Worm (Caenorhabditis elegans) whole organism, L1 larva: ENCODE measurements around the gene T04A8.8.
A peak's percentile ranks its signal among the peaks of the same experiment; 100 is the strongest.

Experiments used
- C04F5.9 ChIP-seq: sonication (generic microtip); optimal IDR thresholded peaks from 2 replicates; lab custom pipeline; 2016; ENCODE audit warnings: missing genetic modification characterization, missing compliant biosample characterization
- C34B4.2 ChIP-seq: sonication (generic microtip); optimal IDR thresholded peaks from 2 replicates; lab custom pipeline; 2017; ENCODE audit warnings: mild to moderate bottlenecking, missing genetic modification characterization, missing compliant biosample characterization
- aha-1 ChIP-seq: fragments of 150-350 bp; optimal IDR thresholded peaks from 2 replicates; lab custom pipeline; 2014; ENCODE audit warnings: missing biosample characterization, missing genetic modification characterization
- ama-1 ChIP-seq: fragments of 150-350 bp; optimal IDR thresholded peaks from 2 replicates; lab custom pipeline; 2014
- ceh-63 ChIP-seq: fragments of 200-800 bp; sonication (Bioruptor generic); optimal IDR thresholded peaks from 2 replicates; lab custom pipeline; 2018; ENCODE audit warnings: mild to moderate bottlenecking, missing genetic modification characterization, missing compliant biosample characterization
- ceh-8 ChIP-seq: fragments of 200-800 bp; sonication (Bioruptor generic); optimal IDR thresholded peaks from 2 replicates; lab custom pipeline; 2018; ENCODE audit warnings: mild to moderate bottlenecking, missing genetic modification characterization, moderate library complexity, missing compliant biosample characterization
- ceh-90 ChIP-seq: sonication (generic microtip); optimal IDR thresholded peaks from 2 replicates; lab custom pipeline; 2016; ENCODE audit warnings: missing genetic modification characterization, missing compliant biosample characterization
- efl-1 ChIP-seq, 4 experiments: fragments of 150-350 bp; optimal IDR thresholded peaks in 3 of 4; peaks in 1 of 4; 1 replicate in 1 of 4; 2 replicates in 3 of 4; lab custom pipeline; 2014; ENCODE audit warnings: missing biosample characterization in 2 of 4, missing genetic modification characterization in 2 of 4, missing genetic modification reagents in 2 of 4
- egl-13 ChIP-seq: sonication (generic microtip); optimal IDR thresholded peaks from 2 replicates; lab custom pipeline; 2016; ENCODE audit warnings: missing genotype, missing genetic modification reagents, missing genetic modification characterization, missing compliant biosample characterization
- egl-27 ChIP-seq, 2 experiments: fragments of 150-350 bp in 1 of 2; sonication (generic microtip); optimal IDR thresholded peaks; 3 replicates each; lab custom pipeline; 2017 to 2018; ENCODE audit warnings: missing biosample characterization in 2 of 2, missing genetic modification characterization in 2 of 2, missing genetic modification reagents in 2 of 2
- elt-2 ChIP-seq: sonication (generic microtip); optimal IDR thresholded peaks from 2 replicates; lab custom pipeline; 2016; ENCODE audit warnings: missing genetic modification characterization, mild to moderate bottlenecking, inconsistent platforms, missing compliant biosample characterization, missing genetic modification reagents
- elt-3 ChIP-seq, 6 experiments: fragments of 150-350 bp in 1 of 6; sonication (generic microtip); optimal IDR thresholded peaks; 2 replicates each; lab custom pipeline; 2017 to 2018; ENCODE audit warnings: missing biosample characterization in 6 of 6, missing genetic modification characterization in 6 of 6, inconsistent platforms in 1 of 6
- ets-5 ChIP-seq: fragments of 200-800 bp; sonication (Bioruptor generic); IDR thresholded peaks from 2 replicates; pipeline ENCODE4 v1.3.6; 2022; ENCODE audit warnings: missing genetic modification characterization, missing compliant biosample characterization
- grh-1 ChIP-seq: fragments of 200-800 bp; sonication (Bioruptor generic); IDR thresholded peaks from 2 replicates; pipeline ENCODE4 v1.3.6; 2022; ENCODE audit warnings: missing genetic modification reagents, missing genetic modification characterization, missing compliant biosample characterization
- hlh-17 ChIP-seq: fragments of 200-800 bp; sonication (Bioruptor generic); optimal IDR thresholded peaks from 2 replicates; lab custom pipeline; 2018; ENCODE audit warnings: missing genetic modification characterization, mild to moderate bottlenecking, missing compliant biosample characterization, moderate library complexity, borderline replicate concordance
- hpl-2 ChIP-seq: fragments of 150-350 bp; optimal IDR thresholded peaks from 2 replicates; lab custom pipeline; 2014; ENCODE audit warnings: missing biosample characterization, missing genetic modification reagents, missing genetic modification characterization
- isw-1 ChIP-seq: fragments of 200-800 bp; sonication (Bioruptor generic); IDR thresholded peaks from 2 replicates; pipeline ENCODE4 v1.3.6; 2022; ENCODE audit warnings: missing genetic modification characterization, missing compliant biosample characterization
- lin-13 ChIP-seq: fragments of 150-350 bp; optimal IDR thresholded peaks from 2 replicates; lab custom pipeline; 2014; ENCODE audit warnings: missing biosample characterization, missing genetic modification reagents, missing genetic modification characterization
- lin-15B ChIP-seq: fragments of 150-350 bp; sonication (generic microtip); optimal IDR thresholded peaks from 3 replicates; lab custom pipeline; 2014; ENCODE audit warnings: missing biosample characterization, missing genetic modification characterization
- nhr-12 ChIP-seq: sonication (generic microtip); optimal IDR thresholded peaks from 2 replicates; lab custom pipeline; 2017; ENCODE audit warnings: missing biosample characterization, missing genetic modification characterization
- nhr-237 ChIP-seq: fragments of 150-350 bp; optimal IDR thresholded peaks from 2 replicates; lab custom pipeline; 2014; ENCODE audit warnings: missing biosample characterization, missing genetic modification characterization
- nhr-71 ChIP-seq: sonication (generic microtip); optimal IDR thresholded peaks from 2 replicates; lab custom pipeline; 2016; ENCODE audit warnings: mild to moderate bottlenecking, missing genetic modification characterization, moderate library complexity, missing compliant biosample characterization
- nhr-76 ChIP-seq: sonication (generic microtip); optimal IDR thresholded peaks from 2 replicates; lab custom pipeline; 2017; ENCODE audit warnings: missing biosample characterization, missing genetic modification characterization
- nhr-77 ChIP-seq: fragments of 150-350 bp; optimal IDR thresholded peaks from 2 replicates; lab custom pipeline; 2014; ENCODE audit warnings: missing biosample characterization, missing genetic modification characterization
- nhr-85 ChIP-seq: sonication (generic microtip); peaks from one replicate; lab custom pipeline; 2016; ENCODE audit warnings: missing genetic modification characterization, inconsistent platforms, missing compliant biosample characterization
- nhr-90 ChIP-seq: sonication (generic microtip); optimal IDR thresholded peaks from 2 replicates; lab custom pipeline; 2016; ENCODE audit warnings: mild to moderate bottlenecking, missing genetic modification characterization, missing compliant biosample characterization; ENCODE audit not compliant: poor library complexity
- pqm-1 ChIP-seq: sonication (generic microtip); optimal IDR thresholded peaks from 3 replicates; lab custom pipeline; 2017; ENCODE audit warnings: missing biosample characterization, missing genetic modification characterization
- skn-1 ChIP-seq: fragments of 150-350 bp; optimal IDR thresholded peaks from 2 replicates; lab custom pipeline; 2014; ENCODE audit warnings: missing biosample characterization, missing genetic modification characterization
- snpc-4 ChIP-seq: fragments of 150-350 bp; optimal IDR thresholded peaks from 2 replicates; lab custom pipeline; 2014; ENCODE audit warnings: missing biosample characterization, missing genetic modification characterization
- snu-23 ChIP-seq: sonication (generic microtip); optimal IDR thresholded peaks from 2 replicates; lab custom pipeline; 2016; ENCODE audit warnings: missing genetic modification characterization, missing compliant biosample characterization
- sptf-1 ChIP-seq: fragments of 150-350 bp; optimal IDR thresholded peaks from 2 replicates; lab custom pipeline; 2014; ENCODE audit warnings: missing biosample characterization, missing genetic modification characterization
- sup-37 ChIP-seq: fragments of 200-800 bp; sonication (Bioruptor generic); optimal IDR thresholded peaks from 2 replicates; lab custom pipeline; 2018; ENCODE audit warnings: mild to moderate bottlenecking, missing genetic modification characterization, missing compliant biosample characterization
- swsn-7 ChIP-seq: sonication (generic microtip); optimal IDR thresholded peaks from 2 replicates; lab custom pipeline; 2016; ENCODE audit warnings: missing genetic modification characterization, missing compliant biosample characterization
- unc-30 ChIP-seq: sonication (generic microtip); optimal IDR thresholded peaks from 2 replicates; lab custom pipeline; 2017; ENCODE audit warnings: missing biosample characterization, missing genetic modification characterization
- unc-62 ChIP-seq: fragments of 150-350 bp; optimal IDR thresholded peaks from 2 replicates; lab custom pipeline; 2014; ENCODE audit warnings: missing biosample characterization, missing genetic modification reagents, missing genetic modification characterization
- unc-86 ChIP-seq: sonication (generic microtip); optimal IDR thresholded peaks from 2 replicates; lab custom pipeline; 2016; ENCODE audit warnings: missing genetic modification characterization, missing compliant biosample characterization
- unc-98 ChIP-seq: fragments of 200-800 bp; sonication (Bioruptor generic); IDR thresholded peaks from 2 replicates; pipeline ENCODE4 v1.3.6; 2022; ENCODE audit warnings: missing genetic modification characterization, missing compliant biosample characterization
- vab-15 ChIP-seq: sonication (generic microtip); optimal IDR thresholded peaks from 2 replicates; lab custom pipeline; 2017; ENCODE audit warnings: missing genotype, mild to moderate bottlenecking, missing genetic modification characterization, missing compliant biosample characterization
- xbp-1 ChIP-seq: sonication (generic microtip); optimal IDR thresholded peaks from 2 replicates; lab custom pipeline; 2016; ENCODE audit warnings: missing genetic modification characterization, missing compliant biosample characterization
- zip-4 ChIP-seq: fragments of 200-800 bp; sonication (Bioruptor generic); optimal IDR thresholded peaks from 2 replicates; lab custom pipeline; 2018; ENCODE audit warnings: mild to moderate bottlenecking, missing genetic modification characterization, moderate library complexity, missing compliant biosample characterization
- ztf-11 ChIP-seq, 2 experiments: sonication (generic microtip); optimal IDR thresholded peaks; 2 replicates each; lab custom pipeline; 2016 to 2017; ENCODE audit warnings: missing genetic modification characterization in 2 of 2, missing biosample characterization in 1 of 2, missing compliant biosample characterization in 1 of 2
- ztf-4 ChIP-seq: fragments of 150-350 bp; optimal IDR thresholded peaks from 2 replicates; lab custom pipeline; 2014; ENCODE audit warnings: missing biosample characterization, missing genetic modification characterization

T04A8.8 gene

DNA sequence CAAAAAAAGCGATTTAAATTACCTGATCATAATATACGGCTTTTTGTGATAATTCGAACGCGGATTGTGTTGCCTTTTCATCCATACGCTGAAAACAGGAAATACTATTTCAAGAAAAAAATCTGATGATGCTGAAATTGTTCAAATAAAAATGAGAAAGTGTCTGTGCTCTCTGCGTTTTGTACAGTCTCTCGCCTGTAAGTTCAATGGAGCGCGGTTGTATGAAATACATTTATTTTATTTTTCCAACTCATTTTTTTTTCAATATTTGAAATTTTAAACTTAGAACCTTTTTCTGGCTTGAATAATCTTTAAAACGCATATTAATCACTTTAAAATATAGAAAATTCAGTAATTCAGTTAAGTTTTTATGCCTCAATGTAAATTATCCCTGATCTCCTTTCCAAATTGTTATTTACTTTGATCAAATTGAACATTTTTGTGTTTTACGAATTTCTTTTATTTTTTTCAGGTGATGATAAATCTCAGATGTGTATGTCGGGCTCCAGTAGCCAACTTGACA is 10.2 kb downstream of the T04A8.8 start, which contains the start of the genes clp-2 and mrpl-16 (continued):
- TF ChIP-seq sup-37 (GFP tag; lab: Kevin White, UChicago) (no peak), nhr-237 (tag; lab: Kevin White, UChicago) (no peak), ceh-8 (no peak), egl-27 (tag; optimal IDR thresholded peaks at IDR 0.05; lab: Kevin White, UChicago) (no peak), unc-86 (tag; lab: Kevin White, UChicago) (no peak), unc-30 (tag; lab: Kevin White, UChicago) (no peak), snpc-4 (tag; lab: Kevin White, UChicago) (no peak), nhr-71 (peak; percentile 34), unc-62 (GFP tag; lab: Kevin White, UChicago) (no peak), C04F5.9 (tag; lab: Kevin White, UChicago) (no peak), swsn-7 (tag; lab: Kevin White, UChicago) (peak; percentile 24), vab-15 (no peak), nhr-85 (no peak), zip-4 (GFP tag; lab: Kevin White, UChicago) (no peak)

ce11 chrIII:4705207-4705606 is 11.4 kb downstream of the T04A8.8 start, which contains the start of gene pgap-2:
TSS of gene pgap-2 (plus strand) at chrIII:4705507.
- TF ChIP-seq hlh-17 (GFP tag; lab: Kevin White, UChicago) (no peak), elt-2 (tag; lab: Kevin White, UChicago) (no peak), grh-1 (GFP tag; lab: Robert Waterston, UW) (no peak), hpl-2 (no peak), ceh-90 (no peak), skn-1 (tag; lab: Kevin White, UChicago) (no peak), nhr-85 (no peak), ceh-63 (no peak), ama-1 (no peak), isw-1 (GFP tag; lab: Robert Waterston, UW) (no peak), unc-98 (no peak), sptf-1 (no peak)

- no peak for TF ChIP-seq unc-86 (tag; lab: Kevin White, UChicago)
- no peak for TF ChIP-seq efl-1 (optimal IDR thresholded peaks at IDR 0.05; lab: Kevin White, UChicago)
- peak in 1 of 2 experiments; percentile 2 for TF ChIP-seq efl-1 (GFP tag; optimal IDR thresholded peaks at IDR 0.05 in 1 of 2; lab: Kevin White, UChicago)
- TF ChIP-seq ztf-11 (tag; optimal IDR thresholded peaks at IDR 0.05; lab: Kevin White, UChicago): no peak
- TF ChIP-seq egl-13 (tag; lab: Kevin White, UChicago): no peak
Observed at ce11 chrIII:4706678-4707077, 12.9 kb downstream of the T04A8.8 start, which contains the start of gene T04A8.13. TSS of gene T04A8.13 (plus strand) at chrIII:4706978.

DNA sequence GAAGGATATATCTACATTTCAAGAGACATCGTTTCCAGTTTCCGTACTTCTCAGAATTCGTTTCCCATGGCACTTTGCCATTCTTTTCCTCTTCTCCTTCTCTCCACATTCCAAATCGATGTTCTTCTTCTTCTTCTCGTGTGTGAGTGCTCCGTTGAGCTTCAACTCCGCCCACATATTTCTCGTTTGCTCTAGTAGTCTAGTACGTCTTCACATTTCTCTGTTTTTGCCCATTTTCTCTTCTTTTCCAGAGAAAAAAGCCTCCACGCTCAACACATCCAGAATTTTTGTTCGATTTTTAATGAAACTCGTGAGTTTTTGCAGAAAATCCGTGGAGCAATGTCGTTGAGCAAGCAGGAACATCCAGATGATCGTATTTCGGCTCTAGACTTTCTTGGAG is 15.1 kb downstream of the T04A8.8 start, which contains the start of gene T04A8.18:
Gene T04A8.18 (plus strand): TSS at position 301 of the 400 bp plus-strand sequence.
- TF ChIP-seq unc-62 (GFP tag; lab: Kevin White, UChicago): no peak
- TF ChIP-seq, all 84 proteins: peak for 0

DNA sequence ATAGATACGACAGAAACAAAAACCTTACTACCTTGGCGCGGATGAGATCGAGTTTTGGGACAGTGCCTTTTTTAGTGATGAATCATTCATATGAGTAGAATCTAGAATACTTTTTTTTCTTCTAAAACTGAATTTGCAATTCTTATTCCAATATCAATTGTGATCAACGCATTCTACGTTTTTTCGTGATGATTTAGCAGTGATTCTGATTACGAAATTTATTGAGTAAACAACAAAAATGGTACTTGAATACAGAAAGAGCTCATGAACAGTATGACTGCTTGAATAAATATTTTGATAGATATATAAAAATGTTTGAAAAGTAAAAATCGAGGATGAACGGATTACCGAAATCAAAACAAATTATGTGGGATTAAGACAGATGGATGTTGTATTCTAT is 21.3 kb downstream of the T04A8.8 start, which contains the start of gene him-18:
Gene him-18 (minus strand): TSS at position 101 of the 400 bp plus-strand sequence.
- TF ChIP-seq ets-5 (GFP tag; lab: Robert Waterston, UW): no peak
- TF ChIP-seq pqm-1 (tag; lab: Kevin White, UChicago): no peak

- peak; percentile 61 for TF ChIP-seq swsn-7 (tag; lab: Kevin White, UChicago)
- TF ChIP-seq nhr-76 (tag; lab: Kevin White, UChicago): no peak
- TF ChIP-seq snu-23 (GFP tag; lab: Kevin White, UChicago): peak; percentile 77
- peak; percentile 72 for TF ChIP-seq xbp-1 (tag; lab: Kevin White, UChicago)
- TF ChIP-seq ceh-63: no peak
- TF ChIP-seq elt-3 (tag; optimal IDR thresholded peaks at IDR 0.05; lab: Kevin White, UChicago): peak in 1 of 6 experiments; percentile 38
- peak; percentile 62 for TF ChIP-seq lin-13 (GFP tag; lab: Kevin White, UChicago)
- no peak for TF ChIP-seq nhr-237 (tag; lab: Kevin White, UChicago)
- no peak for TF ChIP-seq ztf-4 (tag; lab: Kevin White, UChicago)
- TF ChIP-seq aha-1 (tag; lab: Kevin White, UChicago): no peak
- TF ChIP-seq nhr-90 (tag; lab: Kevin White, UChicago): peak; percentile 54
- TF ChIP-seq nhr-12 (tag; lab: Kevin White, UChicago): no peak
- no peak for TF ChIP-seq C34B4.2 (tag; lab: Kevin White, UChicago)
- peak; percentile 74 for TF ChIP-seq lin-15B (tag; lab: Kevin White, UChicago)
- peak; percentile 28 for TF ChIP-seq nhr-77 (tag; lab: Kevin White, UChicago)
- TF ChIP-seq nhr-71: peak; percentile 79
Observed at ce11 chrIII:4720620-4721227, 26.9 kb downstream of the T04A8.8 start, which contains the start of gene emb-5. TSS of gene emb-5 (minus strand) at chrIII:4720670.
